Worm (Caenorhabditis elegans): Measurements from ENCODE around the gene T02G5.15.

ce11 chrII:7054987-7055386, 29.1 kb upstream of the T02G5.15 start, which contains the start of gene ZK1127.3:
- TF ChIP-seq ama-1 (optimal IDR thresholded peaks at IDR 0.05): no peak
- no peak for TF ChIP-seq mdl-1 (tag; optimal IDR thresholded peaks at IDR 0.05)
- no peak for TF ChIP-seq saeg-2 (GFP tag; IDR thresholded peaks at IDR 0.05)
- no peak for TF ChIP-seq madf-9 (GFP tag; conservative IDR thresholded peaks at IDR 0.05)
- TF ChIP-seq ZK337.2 (GFP tag; IDR thresholded peaks at IDR 0.05): no peak
- TF ChIP-seq nhr-11 (tag; optimal IDR thresholded peaks at IDR 0.05): no peak
- TF ChIP-seq lin-39 (tag; optimal IDR thresholded peaks at IDR 0.05): no peak
- TF ChIP-seq ceh-82 (tag; optimal IDR thresholded peaks at IDR 0.05): no peak
- TF ChIP-seq nhr-25 (tag; optimal IDR thresholded peaks at IDR 0.05; ENCODE audit: borderline replicate concordance, insufficient read depth): no peak
- TF ChIP-seq nhr-237 (tag; optimal IDR thresholded peaks at IDR 0.05): no peak
- no peak for TF ChIP-seq unc-39 (tag; optimal IDR thresholded peaks at IDR 0.05)
- no peak for TF ChIP-seq php-3 (GFP tag; IDR thresholded peaks at IDR 0.05)
